Worm (Caenorhabditis elegans) whole organism, L2 larva: ENCODE measurements around the gene fahd-1.

ENCODE experiments used
- C34F6.9 ChIP-seq: fragments of 150-350 bp; optimal IDR thresholded peaks from 2 replicates; lab custom pipeline; 2014; ENCODE audit warnings: missing biosample characterization, missing genetic modification characterization
- R02D3.7 ChIP-seq: fragments of 150-350 bp; optimal IDR thresholded peaks from 2 replicates; lab custom pipeline; 2014; ENCODE audit warnings: missing biosample characterization, missing genetic modification characterization
- Y55F3AM.14 ChIP-seq: fragments of 200-800 bp; sonication (Bioruptor generic); optimal IDR thresholded peaks from 2 replicates; lab custom pipeline; 2018; ENCODE audit warnings: mild to moderate bottlenecking, missing genetic modification characterization, missing compliant biosample characterization
- ZK546.5 ChIP-seq: sonication (generic microtip); optimal IDR thresholded peaks from 2 replicates; lab custom pipeline; 2017; ENCODE audit warnings: missing biosample characterization, missing genetic modification characterization
- alr-1 ChIP-seq: fragments of 150-350 bp; optimal IDR thresholded peaks from 2 replicates; lab custom pipeline; 2014; ENCODE audit warnings: missing biosample characterization, missing genetic modification characterization
- blmp-1 ChIP-seq: sonication (generic microtip); optimal IDR thresholded peaks from 2 replicates; lab custom pipeline; 2017; ENCODE audit warnings: missing genetic modification characterization, mild to moderate bottlenecking, missing compliant biosample characterization, antibody characterized with exemption, moderate library complexity; ENCODE audit not compliant: insufficient read depth
- ceh-16 ChIP-seq: fragments of 150-350 bp; optimal IDR thresholded peaks from 2 replicates; lab custom pipeline; 2014; ENCODE audit warnings: missing biosample characterization, missing genetic modification characterization
- ceh-82 ChIP-seq: fragments of 150-350 bp; optimal IDR thresholded peaks from 2 replicates; lab custom pipeline; 2014; ENCODE audit warnings: missing biosample characterization, missing genetic modification characterization
- crh-2 ChIP-seq: sonication (generic microtip); optimal IDR thresholded peaks from 2 replicates; lab custom pipeline; 2017; ENCODE audit warnings: missing biosample characterization, missing genetic modification characterization
- dmd-4 ChIP-seq: sonication (generic microtip); optimal IDR thresholded peaks from 2 replicates; lab custom pipeline; 2017; ENCODE audit warnings: missing biosample characterization, missing genetic modification characterization
- egl-27 ChIP-seq: sonication (generic microtip); optimal IDR thresholded peaks from 3 replicates; lab custom pipeline; 2017; ENCODE audit warnings: missing biosample characterization, missing genetic modification reagents, missing genetic modification characterization
- elt-3 ChIP-seq: sonication (generic microtip); optimal IDR thresholded peaks from 2 replicates; lab custom pipeline; 2017; ENCODE audit warnings: missing biosample characterization, missing genetic modification characterization
- fos-1 ChIP-seq: fragments of 150-350 bp; optimal IDR thresholded peaks from 2 replicates; lab custom pipeline; 2014; ENCODE audit warnings: missing biosample characterization, missing genetic modification characterization
- gmeb-1 ChIP-seq: fragments of 150-350 bp; optimal IDR thresholded peaks from 2 replicates; lab custom pipeline; 2014; ENCODE audit warnings: missing biosample characterization, missing genetic modification characterization
- lin-13 ChIP-seq: fragments of 150-350 bp; optimal IDR thresholded peaks from 2 replicates; lab custom pipeline; 2014; ENCODE audit warnings: missing biosample characterization, missing genetic modification reagents, missing genetic modification characterization
- lsy-2 ChIP-seq, 2 experiments: fragments of 150-350 bp in 1 of 2; sonication (generic microtip) in 1 of 2; optimal IDR thresholded peaks; 2 replicates each; lab custom pipeline; 2014 to 2017; ENCODE audit warnings: missing biosample characterization in 2 of 2, missing genetic modification characterization in 2 of 2
- mdl-1 ChIP-seq, 2 experiments: fragments of 150-350 bp in 1 of 2; sonication (generic microtip) in 1 of 2; optimal IDR thresholded peaks; 2 replicates each; lab custom pipeline; 2017; ENCODE audit warnings: missing biosample characterization in 2 of 2, missing genetic modification characterization in 2 of 2
- nhr-11 ChIP-seq: fragments of 150-350 bp; optimal IDR thresholded peaks from 2 replicates; lab custom pipeline; 2014; ENCODE audit warnings: missing biosample characterization, missing genetic modification characterization
- nhr-12 ChIP-seq: fragments of 150-350 bp; optimal IDR thresholded peaks from 2 replicates; lab custom pipeline; 2014; ENCODE audit warnings: missing biosample characterization, missing genetic modification characterization
- nhr-129 ChIP-seq: fragments of 150-350 bp; optimal IDR thresholded peaks from 2 replicates; lab custom pipeline; 2014; ENCODE audit warnings: missing biosample characterization, missing genetic modification characterization
- nhr-21 ChIP-seq: fragments of 150-350 bp; optimal IDR thresholded peaks from 2 replicates; lab custom pipeline; 2014; ENCODE audit warnings: missing biosample characterization, missing genetic modification characterization
- nhr-23 ChIP-seq: fragments of 150-350 bp; optimal IDR thresholded peaks from 2 replicates; lab custom pipeline; 2014; ENCODE audit warnings: missing biosample characterization, missing genetic modification reagents, missing genetic modification characterization
- nhr-237 ChIP-seq: fragments of 150-350 bp; optimal IDR thresholded peaks from 2 replicates; lab custom pipeline; 2014; ENCODE audit warnings: missing biosample characterization, missing genetic modification characterization
- nhr-25 ChIP-seq: fragments of 150-350 bp; sonication (generic microtip); optimal IDR thresholded peaks from 3 replicates; lab custom pipeline; 2014; ENCODE audit warnings: missing biosample characterization, missing genetic modification characterization
- nhr-6 ChIP-seq: fragments of 150-350 bp; optimal IDR thresholded peaks from 2 replicates; lab custom pipeline; 2014; ENCODE audit warnings: missing biosample characterization, missing genetic modification characterization
- peb-1 ChIP-seq: fragments of 150-350 bp; optimal IDR thresholded peaks from 2 replicates; lab custom pipeline; 2014; ENCODE audit warnings: missing biosample characterization, missing genetic modification characterization
- sem-4 ChIP-seq: fragments of 150-350 bp; optimal IDR thresholded peaks from 2 replicates; lab custom pipeline; 2014; ENCODE audit warnings: missing biosample characterization, missing genetic modification reagents, missing genetic modification characterization
- sma-3 ChIP-seq: sonication (generic microtip); optimal IDR thresholded peaks from 2 replicates; lab custom pipeline; 2016; ENCODE audit warnings: missing genetic modification reagents, missing genetic modification characterization, missing compliant biosample characterization
- unc-39 ChIP-seq: fragments of 150-350 bp; optimal IDR thresholded peaks from 2 replicates; lab custom pipeline; 2014; ENCODE audit warnings: missing biosample characterization, missing genetic modification characterization
- unc-55 ChIP-seq: fragments of 150-350 bp; sonication (generic microtip); optimal IDR thresholded peaks from 3 replicates; lab custom pipeline; 2014; ENCODE audit warnings: missing biosample characterization, missing genetic modification reagents, missing genetic modification characterization
- zag-1 ChIP-seq: fragments of 150-350 bp; optimal IDR thresholded peaks from 2 replicates; lab custom pipeline; 2014; ENCODE audit warnings: missing biosample characterization, missing genetic modification characterization
- ztf-1 ChIP-seq: fragments of 200-800 bp; sonication (Bioruptor generic); conservative IDR thresholded peaks from 2 replicates; pipeline ENCODE4 v1.3.6; 2022; ENCODE audit warnings: missing genetic modification characterization, missing compliant biosample characterization
- ztf-11 ChIP-seq: sonication (generic microtip); optimal IDR thresholded peaks from 2 replicates; lab custom pipeline; 2017; ENCODE audit warnings: missing biosample characterization, missing genetic modification characterization
- ztf-4 ChIP-seq: fragments of 150-350 bp; optimal IDR thresholded peaks from 2 replicates; lab custom pipeline; 2014; ENCODE audit warnings: missing biosample characterization, missing genetic modification characterization

Gene fahd-1

ce11 chrIII:7907515-7907914 lies 15.5 kb downstream of the fahd-1 start, which contains the start of gene pcp-5:
Gene pcp-5, minus strand, starts transcription at chrIII:7907615.
- TF ChIP-seq nhr-11 (no peak), lsy-2 (tag; optimal IDR thresholded peaks at IDR 0.05; lab: Kevin White, UChicago) (peak in 1 of 2 experiments; percentile 6), nhr-237 (tag; lab: Kevin White, UChicago) (no peak), nhr-25 (tag; lab: Kevin White, UChicago) (no peak)
- TF ChIP-seq, all 48 proteins: peak for 1

- TF ChIP-seq nhr-11 (no peak), nhr-21 (tag; lab: Kevin White, UChicago) (no peak), ztf-11 (tag; lab: Kevin White, UChicago) (no peak), ceh-82 (no peak), blmp-1 (tag; lab: Kevin White, UChicago) (no peak), ztf-4 (tag; lab: Kevin White, UChicago) (no peak), nhr-12 (tag; lab: Kevin White, UChicago) (no peak), nhr-25 (tag; lab: Kevin White, UChicago) (no peak), ceh-16 (no peak), ztf-1 (GFP tag; lab: Robert Waterston, UW) (no peak), Y55F3AM.14 (GFP tag; lab: Kevin White, UChicago) (no peak), C34F6.9 (no peak), nhr-129 (tag; lab: Kevin White, UChicago) (no peak), lin-13 (no peak), alr-1 (no peak), unc-55 (GFP tag; lab: Kevin White, UChicago) (no peak), egl-27 (no peak), sma-3 (GFP tag; lab: Kevin White, UChicago) (no peak)
Observed at ce11 chrIII:7909263-7909662, 17.2 kb downstream of the fahd-1 start, which contains the start of gene ZK688.1. Gene ZK688.1, plus strand, starts transcription at chrIII:7909563.

ce11 chrIII:7911621-7912020 lies 19.6 kb downstream of the fahd-1 start, which contains the start of gene ZK688.7:
Gene ZK688.7, minus strand, starts transcription at chrIII:7911634.
- TF ChIP-seq ZK546.5 (no peak), unc-39 (tag; lab: Kevin White, UChicago) (no peak), nhr-129 (tag; lab: Kevin White, UChicago) (peak; percentile 57), C34F6.9 (peak; percentile 51), blmp-1 (tag; lab: Kevin White, UChicago) (no peak), crh-2 (tag; lab: Kevin White, UChicago) (peak; percentile 13), ztf-11 (tag; lab: Kevin White, UChicago) (no peak), nhr-25 (tag; lab: Kevin White, UChicago) (peak; percentile 56), lsy-2 (tag; optimal IDR thresholded peaks at IDR 0.05; lab: Kevin White, UChicago) (peak in 1 of 2 experiments; percentile 38), gmeb-1 (tag; lab: Kevin White, UChicago) (no peak), fos-1 (tag; lab: Kevin White, UChicago) (peak; percentile 4), R02D3.7 (tag; lab: Kevin White, UChicago) (no peak), elt-3 (tag; lab: Kevin White, UChicago) (no peak)

ce11 chrIII:7913488-7913887 lies 21.4 kb downstream of the fahd-1 start, which contains the start of gene ZK688.12:
Gene ZK688.12, minus strand, starts transcription at chrIII:7913588.
- TF ChIP-seq nhr-129 (tag; lab: Kevin White, UChicago): no peak
- no peak for TF ChIP-seq mdl-1 (tag; optimal IDR thresholded peaks at IDR 0.05; lab: Kevin White, UChicago)
- no peak for TF ChIP-seq nhr-6 (tag; lab: Kevin White, UChicago)
- TF ChIP-seq R02D3.7 (tag; lab: Kevin White, UChicago): no peak
- TF ChIP-seq unc-39 (tag; lab: Kevin White, UChicago): no peak
- no peak for TF ChIP-seq ztf-1 (GFP tag; lab: Robert Waterston, UW)
- no peak for TF ChIP-seq peb-1
- no peak for TF ChIP-seq nhr-23
- TF ChIP-seq nhr-12 (tag; lab: Kevin White, UChicago): no peak
- TF ChIP-seq crh-2 (tag; lab: Kevin White, UChicago): no peak
- no peak for TF ChIP-seq zag-1 (tag; lab: Kevin White, UChicago)
- no peak for TF ChIP-seq dmd-4 (tag; lab: Kevin White, UChicago)
- TF ChIP-seq sem-4 (tag; lab: Kevin White, UChicago): no peak
- TF ChIP-seq, all 48 proteins: peak for 0

- TF ChIP-seq peb-1: no peak
- TF ChIP-seq nhr-21 (tag; lab: Kevin White, UChicago): no peak
- TF ChIP-seq fos-1 (tag; lab: Kevin White, UChicago): no peak
- no peak for TF ChIP-seq zag-1 (tag; lab: Kevin White, UChicago)
Observed at ce11 chrIII:7917667-7918066, 25.6 kb downstream of the fahd-1 start, which contains the start of gene gly-3. Gene gly-3, minus strand, starts transcription at chrIII:7917767.
